Worm (Caenorhabditis elegans): ENCODE measurements around the gene F08F1.4.

Gene F08F1.4

ce11 chrX:8368210-8368609 is 45.0 kb upstream of the F08F1.4 start (continued):
- TF ChIP-seq aha-1 (tag) (peak; percentile 99), daf-19 (GFP tag; conservative IDR thresholded peaks at IDR 0.05) (no peak), nhr-25 (tag; optimal IDR thresholded peaks at IDR 0.05; ENCODE audit: borderline replicate concordance, insufficient read depth) (peak; percentile 40), hmg-1.1 (GFP tag; IDR thresholded peaks at IDR 0.05) (peak; percentile 80), skn-1 (tag; optimal IDR thresholded peaks at IDR 0.05) (no peak), dve-1 (tag; optimal IDR thresholded peaks at IDR 0.05; ENCODE audit: insufficient read depth) (peak; percentile 91), lsy-2 (tag; optimal IDR thresholded peaks at IDR 0.05) (peak; percentile 36 to 86), pha-4 (GFP tag; IDR thresholded peaks at IDR 0.05) (0 out of 2 replicates have a peak, but pooled peaks have one; percentile 52), pha-4 (tag; optimal IDR thresholded peaks at IDR 0.05) (no peak), mxl-3 (GFP tag; optimal IDR thresholded peaks at IDR 0.05) (peak; percentile 53), Y75B8A.6 (GFP tag; IDR thresholded peaks at IDR 0.05) (no peak), F44E2.7 (GFP tag; IDR thresholded peaks at IDR 0.05) (no peak), ZK337.2 (GFP tag; IDR thresholded peaks at IDR 0.05) (no peak), dmd-6 (GFP tag; IDR thresholded peaks at IDR 0.05) (peak; percentile 88), rbr-2 (tag; optimal IDR thresholded peaks at IDR 0.05) (peak; percentile 81), mxl-2 (GFP tag; conservative IDR thresholded peaks at IDR 0.05) (no peak), daf-16 (GFP tag; optimal IDR thresholded peaks at IDR 0.05) (peak in 1 of 2 experiments; percentile 23), daf-16 (tag; optimal IDR thresholded peaks at IDR 0.05) (peak; percentile 72), nhr-102 (tag; optimal IDR thresholded peaks at IDR 0.05) (no peak), ceh-44 (GFP tag; IDR thresholded peaks at IDR 0.05) (no peak), nhr-28 (tag; optimal IDR thresholded peaks at IDR 0.05) (peak; percentile 84), lin-13 (GFP tag; optimal IDR thresholded peaks at IDR 0.05) (peak; percentile 50), unc-130 (GFP tag; optimal IDR thresholded peaks at IDR 0.05) (no peak), lin-15B (tag; optimal IDR thresholded peaks at IDR 0.05) (no peak), madf-9 (GFP tag; conservative IDR thresholded peaks at IDR 0.05) (no peak), lim-7 (GFP tag; IDR thresholded peaks at IDR 0.05) (no peak), ceh-32 (tag; optimal IDR thresholded peaks at IDR 0.05; ENCODE audit: poor library complexity) (peak; percentile 19), D1046.2 (GFP tag; IDR thresholded peaks at IDR 0.05) (no peak), F37D6.2 (tag; optimal IDR thresholded peaks at IDR 0.05) (peak; percentile 73), dpl-1 (GFP tag; optimal IDR thresholded peaks at IDR 0.05) (peak; percentile 59), spr-3 (GFP tag; optimal IDR thresholded peaks at IDR 0.05) (no peak), nhr-10 (tag; optimal IDR thresholded peaks at IDR 0.05) (no peak), set-16 (GFP tag; IDR thresholded peaks at IDR 0.05) (no peak), ceh-28 (tag; optimal IDR thresholded peaks at IDR 0.05) (no peak), ama-1 (optimal IDR thresholded peaks at IDR 0.05) (no peak), nhr-6 (tag; optimal IDR thresholded peaks at IDR 0.05) (peak; percentile 83), lin-39 (tag; optimal IDR thresholded peaks at IDR 0.05) (no peak), mes-2 (tag; optimal IDR thresholded peaks at IDR 0.05; ENCODE audit: poor library complexity, severe bottlenecking) (no peak), sdz-12 (GFP tag; optimal IDR thresholded peaks at IDR 0.05) (no peak), ZK546.5 (tag; optimal IDR thresholded peaks at IDR 0.05) (no peak), egl-27 (tag; optimal IDR thresholded peaks at IDR 0.05) (no peak), nhr-48 (tag; optimal IDR thresholded peaks at IDR 0.05) (peak; percentile 33), nhr-42 (GFP tag; IDR thresholded peaks at IDR 0.05) (no peak), nhr-41 (GFP tag; IDR thresholded peaks at IDR 0.05) (no peak), nhr-237 (tag; optimal IDR thresholded peaks at IDR 0.05) (no peak), php-3 (GFP tag; IDR thresholded peaks at IDR 0.05) (0 out of 2 replicates have a peak, but pooled peaks have one; percentile 41), zip-11 (GFP tag; IDR thresholded peaks at IDR 0.05) (no peak), hlh-30 (tag; optimal IDR thresholded peaks at IDR 0.05; ENCODE audit: insufficient read depth) (peak; percentile 87), fkh-10 (GFP tag; optimal IDR thresholded peaks at IDR 0.05) (peak; percentile 28), egl-43 (GFP tag; IDR thresholded peaks at IDR 0.05) (no peak), ctbp-1 (GFP tag; IDR thresholded peaks at IDR 0.05) (peak; percentile 63; the same call in 1 of the 2 replicates), saeg-2 (GFP tag; IDR thresholded peaks at IDR 0.05) (no peak)

Measured in whole organism, L4 larva.